Fruit fly (Drosophila melanogaster): ENCODE measurements around the gene hoe2.
A peak's percentile ranks its signal among the peaks of the same experiment; 100 is the strongest.

The hoe2 gene

dm6 chr2L:4891914-4892469 is 44.3 kb downstream of the hoe2 start, which contains the start of gene CG3036 (continued):
- TF ChIP-seq wor (GFP tag; IDR thresholded peaks at IDR 0.05) (no peak), CG31224 (GFP tag; IDR thresholded peaks at IDR 0.05) (no peak), HmgD (GFP tag; optimal IDR thresholded peaks at IDR 0.05) (peak; percentile 48), yki (optimal IDR thresholded peaks at IDR 0.05) (no peak), Sin3A (optimal IDR thresholded peaks at IDR 0.05) (no peak), Chrac-16 (GFP tag; optimal IDR thresholded peaks at IDR 0.05) (no peak), Tbp (GFP tag; optimal IDR thresholded peaks at IDR 0.05) (peak; percentile 48), CG7357 (GFP tag; IDR thresholded peaks at IDR 0.05) (no peak), CG33213 (GFP tag; optimal IDR thresholded peaks at IDR 0.05) (peak; percentile 36), dmrt99B (tag; optimal IDR thresholded peaks at IDR 0.05) (peak; percentile 25), ATbp (GFP tag; optimal IDR thresholded peaks at IDR 0.05) (no peak), maf-S (GFP tag; optimal IDR thresholded peaks at IDR 0.05) (no peak), Mrtf (GFP tag; IDR thresholded peaks at IDR 0.05) (no peak), Pdp1 (GFP tag; optimal IDR thresholded peaks at IDR 0.05) (peak in 1 of 2 experiments; percentile 73), CG3163 (GFP tag; optimal IDR thresholded peaks at IDR 0.05) (peak; percentile 55), Ets97D (GFP tag; optimal IDR thresholded peaks at IDR 0.05) (no peak), CG7786 (GFP tag; optimal IDR thresholded peaks at IDR 0.05) (no peak), Vsx1 (GFP tag; optimal IDR thresholded peaks at IDR 0.05) (peak; percentile 6), slp2 (GFP tag; optimal IDR thresholded peaks at IDR 0.05) (no peak), tll (GFP tag; optimal IDR thresholded peaks at IDR 0.05) (no peak), lbe (GFP tag; optimal IDR thresholded peaks at IDR 0.05) (no peak), her (GFP tag; optimal IDR thresholded peaks at IDR 0.05) (peak; percentile 75), sc (optimal IDR thresholded peaks at IDR 0.05) (no peak), sc (GFP tag; optimal IDR thresholded peaks at IDR 0.05) (no peak), toy (GFP tag; IDR thresholded peaks at IDR 0.05) (no peak), nom (GFP tag; optimal IDR thresholded peaks at IDR 0.05) (peak; percentile 18), CG11093 (GFP tag; IDR thresholded peaks at IDR 0.05) (no peak), jumu (GFP tag; optimal IDR thresholded peaks at IDR 0.05) (no peak), pb (GFP tag; optimal IDR thresholded peaks at IDR 0.05) (peak; percentile 50), Hr78 (GFP tag; optimal IDR thresholded peaks at IDR 0.05) (peak in 1 of 2 experiments; percentile 32), CG17612 (GFP tag; IDR thresholded peaks at IDR 0.05) (peak; percentile 6; the same call in 1 of the 2 replicates), HLH4C (GFP tag; IDR thresholded peaks at IDR 0.05; ENCODE audit: partially characterized antibody) (no peak), CG4282 (GFP tag; optimal IDR thresholded peaks at IDR 0.05) (peak; percentile 14), Hsf (GFP tag; optimal IDR thresholded peaks at IDR 0.05) (peak; percentile 14), CG13775 (GFP tag; optimal IDR thresholded peaks at IDR 0.05) (no peak), Dbx (GFP tag; IDR thresholded peaks at IDR 0.05) (0 out of 3 replicates have a peak, but pooled peaks have one; percentile 48), chm (GFP tag; IDR thresholded peaks at IDR 0.05) (peak; percentile 85), CG8765 (GFP tag; IDR thresholded peaks at IDR 0.05) (peak; percentile 49; the same call in 1 of the 2 replicates), CG11504 (tag; optimal IDR thresholded peaks at IDR 0.05) (peak; percentile 76), CG4328 (GFP tag; optimal IDR thresholded peaks at IDR 0.05) (no peak), HmgZ (tag; optimal IDR thresholded peaks at IDR 0.05) (peak; percentile 63), zen2 (GFP tag; IDR thresholded peaks at IDR 0.05; ENCODE audit: partially characterized antibody) (no peak; the same call in 2 of the 3 replicates), lola (GFP tag; optimal IDR thresholded peaks at IDR 0.05) (no peak), Ada2b (GFP tag; IDR thresholded peaks at IDR 0.05) (no peak), Abd-B (GFP tag; optimal IDR thresholded peaks at IDR 0.05) (no peak), corto (GFP tag; optimal IDR thresholded peaks at IDR 0.05) (no peak), zfh1 (GFP tag; IDR thresholded peaks at IDR 0.05) (peak; percentile 50; the same call in 1 of the 3 replicates), Bteb2 (GFP tag; optimal IDR thresholded peaks at IDR 0.05) (no peak), Opbp (GFP tag; IDR thresholded peaks at IDR 0.05; ENCODE audit: partially characterized antibody) (peak; percentile 77), CG11085 (GFP tag; IDR thresholded peaks at IDR 0.05) (no peak), CG8478 (optimal IDR thresholded peaks at IDR 0.05) (no peak)

Data from whole organism, embryonic.